Fruit fly (Drosophila melanogaster) whole organism, embryonic: Measurements from ENCODE around the gene CG15629.
A peak's percentile ranks its signal among the peaks of the same experiment; 100 is the strongest.

ENCODE experiments used
- Aef1 ChIP-seq: fragments of 200-800 bp; sonication (Bioruptor generic); IDR thresholded peaks from 3 replicates; pipeline ENCODE4 v1.3.6; 2022; ENCODE audit warnings: missing biosample characterization, missing genetic modification characterization
- B-H2 ChIP-seq: fragments of 200-800 bp; sonication (Bioruptor generic); optimal IDR thresholded peaks from 2 replicates; lab custom pipeline; 2018; ENCODE audit warnings: missing biosample characterization, mild to moderate bottlenecking, missing genetic modification characterization
- CG10565 ChIP-seq: fragments of 200-800 bp; sonication (Bioruptor generic); optimal IDR thresholded peaks from 3 replicates; lab custom pipeline; 2016; ENCODE audit warnings: missing biosample characterization, mild to moderate bottlenecking, missing genetic modification characterization
- CG12236 ChIP-seq: fragments of 200-800 bp; sonication (Bioruptor generic); optimal IDR thresholded peaks from 2 replicates; lab custom pipeline; 2016; ENCODE audit warnings: missing biosample characterization, missing genetic modification characterization
- CG12299 ChIP-seq: fragments of 200-800 bp; sonication (Bioruptor generic); optimal IDR thresholded peaks from 2 replicates; lab custom pipeline; 2018; ENCODE audit warnings: missing biosample characterization, mild to moderate bottlenecking, missing genetic modification characterization
- CG13894 ChIP-seq: fragments of 200-800 bp; sonication (Bioruptor generic); optimal IDR thresholded peaks from 3 replicates; lab custom pipeline; 2018; ENCODE audit warnings: missing biosample characterization, mild to moderate bottlenecking, missing genetic modification characterization, moderate library complexity
- CG1647 ChIP-seq: fragments of 200-800 bp; sonication (Bioruptor generic); optimal IDR thresholded peaks from 3 replicates; lab custom pipeline; 2016; ENCODE audit warnings: missing biosample characterization, missing genetic modification characterization
- CG16863 ChIP-seq: fragments of 200-800 bp; sonication (Bioruptor generic); optimal IDR thresholded peaks from 3 replicates; lab custom pipeline; 2016; ENCODE audit warnings: missing biosample characterization, missing genetic modification characterization
- CG1792 ChIP-seq: fragments of 200-800 bp; sonication (Bioruptor generic); optimal IDR thresholded peaks from 2 replicates; lab custom pipeline; 2016; ENCODE audit warnings: missing biosample characterization, missing genetic modification characterization
- CG2889 ChIP-seq: fragments of 200-800 bp; sonication (Bioruptor generic); IDR thresholded peaks from 3 replicates; pipeline ENCODE4 v1.3.6; 2022; ENCODE audit warnings: missing biosample characterization, missing genetic modification characterization
- CG32767 ChIP-seq: fragments of 200-800 bp; sonication (Bioruptor generic); IDR thresholded peaks from 2 replicates; pipeline ENCODE4 v1.3.6; 2022; ENCODE audit warnings: missing biosample characterization, missing genetic modification characterization
- CG33557 ChIP-seq: fragments of 200-800 bp; sonication (Bioruptor generic); optimal IDR thresholded peaks from 2 replicates; lab custom pipeline; 2019; ENCODE audit warnings: missing biosample characterization, mild to moderate bottlenecking, missing genetic modification characterization, moderate library complexity
- CG4360 ChIP-seq: fragments of 200-800 bp; sonication (Bioruptor generic); IDR thresholded peaks from 2 replicates; pipeline ENCODE4 v1.3.6; 2022; ENCODE audit warnings: missing biosample characterization, missing genetic modification characterization
- CG5180 ChIP-seq: fragments of 200-800 bp; sonication (Bioruptor generic); optimal IDR thresholded peaks from 3 replicates; lab custom pipeline; 2017; ENCODE audit warnings: missing biosample characterization, missing genetic modification characterization, mild to moderate bottlenecking, moderate library complexity, missing genetic modification reagents
- CG5953 ChIP-seq: fragments of 200-800 bp; sonication (Bioruptor generic); IDR thresholded peaks from 2 replicates; pipeline ENCODE4 v1.3.6; 2022; ENCODE audit warnings: missing biosample characterization, missing genetic modification characterization
- CG6175 ChIP-seq: fragments of 200-800 bp; sonication (Bioruptor generic); IDR thresholded peaks from 3 replicates; pipeline ENCODE4 v1.3.6; 2022; ENCODE audit warnings: missing biosample characterization, missing genetic modification characterization
- CG7556 ChIP-seq: fragments of 200-800 bp; sonication (Bioruptor generic); optimal IDR thresholded peaks from 2 replicates; lab custom pipeline; 2017; ENCODE audit warnings: missing biosample characterization, mild to moderate bottlenecking, missing genetic modification characterization
- CG7839 ChIP-seq: fragments of 200-800 bp; sonication (Bioruptor generic); optimal IDR thresholded peaks from 3 replicates; lab custom pipeline; 2018; ENCODE audit warnings: missing biosample characterization, mild to moderate bottlenecking, missing genetic modification characterization, moderate library complexity
- CG8359 ChIP-seq: fragments of 200-800 bp; sonication (Bioruptor generic); optimal IDR thresholded peaks from 2 replicates; lab custom pipeline; 2017; ENCODE audit warnings: missing biosample characterization, mild to moderate bottlenecking, missing genetic modification characterization, borderline replicate concordance
- CG9817 ChIP-seq: fragments of 200-800 bp; sonication (Bioruptor generic); optimal IDR thresholded peaks from 2 replicates; lab custom pipeline; 2018; ENCODE audit warnings: missing biosample characterization, mild to moderate bottlenecking, missing genetic modification characterization, moderate library complexity
- CG9876 ChIP-seq: fragments of 200-800 bp; sonication (Bioruptor generic); optimal IDR thresholded peaks from 2 replicates; lab custom pipeline; 2016; ENCODE audit warnings: missing biosample characterization, missing genetic modification characterization
- CkIIα-i1 ChIP-seq: fragments of 200-800 bp; sonication (Bioruptor generic); IDR thresholded peaks from 2 replicates; pipeline ENCODE4 v1.3.6; 2022; ENCODE audit warnings: missing biosample characterization, missing genetic modification characterization
- CrebB ChIP-seq: fragments of 200-800 bp; sonication (Bioruptor generic); optimal IDR thresholded peaks from 3 replicates; lab custom pipeline; 2018; ENCODE audit warnings: missing biosample characterization, mild to moderate bottlenecking, missing genetic modification characterization
- Dek ChIP-seq: fragments of 200-800 bp; sonication (Bioruptor generic); optimal IDR thresholded peaks from 3 replicates; lab custom pipeline; 2019; ENCODE audit warnings: missing biosample characterization, mild to moderate bottlenecking, missing genetic modification characterization, moderate library complexity
- ERR ChIP-seq: fragments of 200-800 bp; sonication (Bioruptor generic); optimal IDR thresholded peaks from 2 replicates; lab custom pipeline; 2016; ENCODE audit warnings: missing biosample characterization, missing genetic modification characterization
- Kr ChIP-seq: fragments of 200-800 bp; sonication (Bioruptor generic); optimal IDR thresholded peaks from 2 replicates; lab custom pipeline; 2017; ENCODE audit warnings: missing biosample characterization, mild to moderate bottlenecking, missing genetic modification characterization
- MBD-R2 ChIP-seq: fragments of 200-800 bp; sonication (Bioruptor generic); IDR thresholded peaks from 2 replicates; pipeline ENCODE4 v1.3.6; 2022; ENCODE audit warnings: missing biosample characterization, missing genetic modification characterization
- Meics ChIP-seq: fragments of 200-800 bp; sonication (Bioruptor generic); optimal IDR thresholded peaks from 2 replicates; lab custom pipeline; 2017; ENCODE audit warnings: missing biosample characterization, mild to moderate bottlenecking, missing genetic modification characterization
- Myb ChIP-seq: fragments of 200-800 bp; sonication (Bioruptor generic); optimal IDR thresholded peaks from 2 replicates; lab custom pipeline; 2016; ENCODE audit warnings: missing biosample characterization, missing genetic modification characterization
- Sry-δ ChIP-seq: fragments of 200-800 bp; sonication (Bioruptor generic); optimal IDR thresholded peaks from 2 replicates; lab custom pipeline; 2016; ENCODE audit warnings: missing biosample characterization, missing genetic modification characterization
- Stat92E ChIP-seq, 3 experiments: fragments of >200 bp in 2 of 3; fragments of 200-800 bp in 1 of 3; sonication (Bioruptor generic) in 1 of 3; optimal IDR thresholded peaks; 2 replicates each; lab custom pipeline; 2017 to 2019; ENCODE audit warnings: missing biosample characterization in 3 of 3, missing genetic modification characterization in 3 of 3, mild to moderate bottlenecking in 1 of 3, moderate library complexity in 1 of 3
- abd-A ChIP-seq: fragments of 200-800 bp; sonication (Bioruptor generic); optimal IDR thresholded peaks from 3 replicates; lab custom pipeline; 2019; ENCODE audit warnings: missing biosample characterization, mild to moderate bottlenecking, missing genetic modification characterization, moderate library complexity
- bab2 ChIP-seq: fragments of 200-800 bp; sonication (Bioruptor generic); optimal IDR thresholded peaks from 2 replicates; lab custom pipeline; 2016; ENCODE audit warnings: missing biosample characterization, missing genetic modification characterization
- bigmax ChIP-seq: fragments of 200-800 bp; sonication (Bioruptor generic); optimal IDR thresholded peaks from 2 replicates; lab custom pipeline; 2018; ENCODE audit warnings: missing biosample characterization, mild to moderate bottlenecking, missing genetic modification characterization
- dimm ChIP-seq: fragments of 200-800 bp; sonication (Bioruptor generic); IDR thresholded peaks from 2 replicates; pipeline ENCODE4 v1.3.6; 2022; ENCODE audit warnings: missing biosample characterization, missing genetic modification characterization
- disco-r ChIP-seq: fragments of 200-800 bp; sonication (Bioruptor generic); optimal IDR thresholded peaks from 2 replicates; lab custom pipeline; 2016; ENCODE audit warnings: missing biosample characterization, missing genetic modification characterization
- ems ChIP-seq: fragments of 200-800 bp; sonication (Bioruptor generic); optimal IDR thresholded peaks from 3 replicates; lab custom pipeline; 2016; ENCODE audit warnings: missing biosample characterization, missing genetic modification characterization
- esg ChIP-seq: fragments of 200-800 bp; sonication (Bioruptor generic); conservative IDR thresholded peaks from 2 replicates; pipeline ENCODE4 v1.3.6; 2022; ENCODE audit warnings: missing biosample characterization, missing genetic modification characterization
- fd96Cb ChIP-seq: fragments of 200-800 bp; sonication (Bioruptor generic); optimal IDR thresholded peaks from 2 replicates; lab custom pipeline; 2018; ENCODE audit warnings: missing biosample characterization, mild to moderate bottlenecking, missing genetic modification characterization, moderate library complexity
- hkb ChIP-seq, 2 experiments: fragments of 200-800 bp in 1 of 2; fragments of >200 bp in 1 of 2; sonication (Bioruptor generic) in 1 of 2; IDR thresholded peaks in 1 of 2; optimal IDR thresholded peaks in 1 of 2; 2 replicates each; pipeline versions ENCODE4 v1.3.6 to Lab custom; 2017 to 2022; ENCODE audit warnings: missing biosample characterization in 1 of 2, missing genetic modification characterization in 1 of 2
- hth ChIP-seq: fragments of >200 bp; optimal IDR thresholded peaks from 2 replicates; lab custom pipeline; 2017; ENCODE audit warnings: inconsistent platforms
- inv ChIP-seq: fragments of 200-800 bp; sonication (Bioruptor generic); IDR thresholded peaks from 2 replicates; pipeline ENCODE4 v1.3.6; 2022; ENCODE audit warnings: missing biosample characterization, missing genetic modification characterization; ENCODE audit not compliant: partially characterized antibody
- klu ChIP-seq: fragments of 200-800 bp; sonication (Bioruptor generic); IDR thresholded peaks from 2 replicates; pipeline ENCODE4 v1.3.6; 2022; ENCODE audit warnings: missing biosample characterization, missing genetic modification characterization
- nau ChIP-seq: fragments of 200-800 bp; sonication (Bioruptor generic); optimal IDR thresholded peaks from 3 replicates; lab custom pipeline; 2017; ENCODE audit warnings: missing biosample characterization, mild to moderate bottlenecking, missing genetic modification characterization, missing genetic modification reagents
- nom ChIP-seq: fragments of 200-800 bp; sonication (Bioruptor generic); optimal IDR thresholded peaks from 2 replicates; lab custom pipeline; 2017; ENCODE audit warnings: missing biosample characterization, missing genetic modification characterization, mild to moderate bottlenecking, moderate library complexity, missing genetic modification reagents
- oc ChIP-seq: fragments of 200-800 bp; sonication (Bioruptor generic); optimal IDR thresholded peaks from 2 replicates; lab custom pipeline; 2018; ENCODE audit warnings: missing biosample characterization, mild to moderate bottlenecking, missing genetic modification characterization, moderate library complexity
- psq ChIP-seq: fragments of 200-800 bp; sonication (Bioruptor generic); optimal IDR thresholded peaks from 2 replicates; lab custom pipeline; 2017; ENCODE audit warnings: missing biosample characterization, missing genetic modification characterization
- repo ChIP-seq: fragments of 200-800 bp; sonication (Bioruptor generic); optimal IDR thresholded peaks from 2 replicates; lab custom pipeline; 2016; ENCODE audit warnings: missing biosample characterization, missing genetic modification characterization
- unc-4 ChIP-seq: fragments of 200-800 bp; sonication (Bioruptor generic); IDR thresholded peaks from 2 replicates; pipeline ENCODE4 v1.3.6; 2022; ENCODE audit warnings: missing biosample characterization, missing genetic modification characterization; ENCODE audit not compliant: partially characterized antibody

The CG15629 gene

dm6 chr2L:4837772-4838397 is 25.1 kb downstream of the CG15629 start, which contains the start of the genes tank and CG12194 (continued):
- peak; percentile 82 for TF ChIP-seq CG33557 (GFP tag; lab: Kevin White, UChicago)
- TF ChIP-seq CG8359 (GFP tag; lab: Kevin White, UChicago) = peak; percentile 93
- peak; percentile 82 for TF ChIP-seq bigmax
- peak; percentile 79 for TF ChIP-seq unc-4
- peak; percentile 99 for TF ChIP-seq CG5953 (GFP tag; lab: Robert Waterston, UW)
- peak; percentile 82 for TF ChIP-seq hkb (optimal IDR thresholded peaks at IDR 0.05; lab: Kevin White, UChicago)
- peak; percentile 100 for TF ChIP-seq hkb (GFP tag; IDR thresholded peaks at IDR 0.05; lab: Robert Waterston, UW)
- peak; percentile 98 for TF ChIP-seq CG9876 (GFP tag; lab: Kevin White, UChicago)
- peak; percentile 97 for TF ChIP-seq CkIIα-i1 (GFP tag; lab: Robert Waterston, UW)
- TF ChIP-seq abd-A = no peak
- TF ChIP-seq Sry-δ (GFP tag; lab: Kevin White, UChicago) = peak; percentile 86
- peak; percentile 99 for TF ChIP-seq MBD-R2
- peak; percentile 98 for TF ChIP-seq dimm
- peak; percentile 98 for TF ChIP-seq CG6175 (GFP tag; lab: Robert Waterston, UW)
- peak; percentile 99 for TF ChIP-seq CG16863 (GFP tag; lab: Kevin White, UChicago)
- peak; percentile 99 for TF ChIP-seq nau (GFP tag; lab: Kevin White, UChicago)
- TF ChIP-seq psq (GFP tag; lab: Kevin White, UChicago) = peak; percentile 95
- peak; percentile 77 for TF ChIP-seq B-H2 (GFP tag; lab: Kevin White, UChicago)
- TF ChIP-seq CG10565 = peak; percentile 98
- peak; percentile 99 for TF ChIP-seq Aef1 (GFP tag; lab: Robert Waterston, UW)
- peak; percentile 98 for TF ChIP-seq klu (GFP tag; lab: Robert Waterston, UW)
- peak; percentile 88 for TF ChIP-seq CG4360 (GFP tag; lab: Robert Waterston, UW)
- peak; percentile 99 for TF ChIP-seq bab2 (GFP tag; lab: Kevin White, UChicago)
- peak; percentile 72 for TF ChIP-seq inv (GFP tag; lab: Robert Waterston, UW)
- peak; percentile 99 for TF ChIP-seq CG7839
- TF ChIP-seq Myb (GFP tag; lab: Kevin White, UChicago) = peak; percentile 98
- peak; percentile 99 for TF ChIP-seq ems
- peak; percentile 97 for TF ChIP-seq CG1792 (GFP tag; lab: Kevin White, UChicago)
- TF ChIP-seq CG13894 (tag; lab: Kevin White, UChicago) = peak; percentile 84
- peak; percentile 97 for TF ChIP-seq CG9817
- TF ChIP-seq fd96Cb = peak; percentile 99
- TF ChIP-seq Stat92E (GFP tag; optimal IDR thresholded peaks at IDR 0.05; lab: Kevin White, UChicago) = peak in 1 of 3 experiments; percentile 81
- peak; percentile 37 for TF ChIP-seq Kr (GFP tag; lab: Kevin White, UChicago)
- peak; percentile 99 for TF ChIP-seq Meics (GFP tag; lab: Kevin White, UChicago)
- TF ChIP-seq CrebB (tag; lab: Kevin White, UChicago) = peak; percentile 98
- peak; percentile 97 for TF ChIP-seq ERR (GFP tag; lab: Kevin White, UChicago)
- TF ChIP-seq CG1647 (GFP tag; lab: Kevin White, UChicago) = peak; percentile 99
- TF ChIP-seq CG2889 (GFP tag; lab: Robert Waterston, UW) = peak; percentile 99
- TF ChIP-seq disco-r (GFP tag; lab: Kevin White, UChicago) = peak; percentile 98
- TF ChIP-seq CG7556 (GFP tag; lab: Kevin White, UChicago) = peak; percentile 97
- peak; percentile 99 for TF ChIP-seq oc (tag; lab: Kevin White, UChicago)
- peak; percentile 92 for TF ChIP-seq nom (GFP tag; lab: Kevin White, UChicago)
- TF ChIP-seq esg (GFP tag; lab: Robert Waterston, UW) = peak; percentile 99
- TF ChIP-seq CG5180 = peak; percentile 84
- no peak for TF ChIP-seq hth
- peak; percentile 97 for TF ChIP-seq Dek (tag; lab: Kevin White, UChicago)
- TF ChIP-seq CG12299 (tag; lab: Kevin White, UChicago) = peak; percentile 95
- peak; percentile 99 for TF ChIP-seq CG32767 (GFP tag; lab: Robert Waterston, UW)
- peak; percentile 99 for TF ChIP-seq repo (GFP tag; lab: Kevin White, UChicago)
- peak; percentile 99 for TF ChIP-seq CG12236
